Worm (Caenorhabditis elegans): ENCODE results near the gene C53D6.8.

ce11 chrIV:9045252-9045651 is 42.7 kb upstream of the C53D6.8 start, which contains the start of gene Y73F4A.1:
- TF ChIP-seq ama-1 (optimal IDR thresholded peaks at IDR 0.05) (no peak), ceh-13 (GFP tag; optimal IDR thresholded peaks at IDR 0.05) (no peak), flt-1 (GFP tag; IDR thresholded peaks at IDR 0.05) (no peak), tra-4 (tag; optimal IDR thresholded peaks at IDR 0.05) (no peak), aly-1 (tag; optimal IDR thresholded peaks at IDR 0.05) (no peak), F13C5.2 (tag; optimal IDR thresholded peaks at IDR 0.05) (no peak), sea-1 (GFP tag; conservative IDR thresholded peaks at IDR 0.05) (no peak), hmg-4 (GFP tag; optimal IDR thresholded peaks at IDR 0.05) (no peak), pes-1 (GFP tag; IDR thresholded peaks at IDR 0.05) (no peak), tbx-37 (GFP tag; conservative IDR thresholded peaks at IDR 0.05) (no peak), B0310.2 (tag; optimal IDR thresholded peaks at IDR 0.05) (no peak), ceh-36 (tag; optimal IDR thresholded peaks at IDR 0.05) (no peak), hmbx-1 (tag; optimal IDR thresholded peaks at IDR 0.05) (no peak)

Measured in whole organism, early embryonic.